Fruit fly (Drosophila melanogaster) whole organism, adult: ENCODE results near the gene CG13005.
A peak's percentile ranks its signal among the peaks of the same experiment; 100 is the strongest.

Source experiments
- CG33017 ChIP-seq: fragments of 200-800 bp; sonication (Bioruptor generic); optimal IDR thresholded peaks from 2 replicates; lab custom pipeline; 2018; ENCODE audit warnings: missing biosample characterization, mild to moderate bottlenecking, missing genetic modification characterization, moderate library complexity
- CG5204 ChIP-seq: fragments of 200-800 bp; sonication (Bioruptor generic); optimal IDR thresholded peaks from 2 replicates; lab custom pipeline; 2016; ENCODE audit warnings: missing biosample characterization, missing genetic modification characterization
- CG7045 ChIP-seq: fragments of 200-800 bp; sonication (Bioruptor generic); optimal IDR thresholded peaks from 2 replicates; lab custom pipeline; 2017; ENCODE audit warnings: missing biosample characterization, mild to moderate bottlenecking, missing genetic modification characterization
- CG7101 ChIP-seq: fragments of 200-800 bp; sonication (Bioruptor generic); optimal IDR thresholded peaks from 2 replicates; lab custom pipeline; 2018; ENCODE audit warnings: missing biosample characterization, mild to moderate bottlenecking, missing genetic modification characterization, moderate library complexity
- Clk ChIP-seq: fragments of 200-800 bp; sonication (Bioruptor generic); optimal IDR thresholded peaks from 2 replicates; lab custom pipeline; 2017; ENCODE audit warnings: missing biosample characterization, missing genetic modification characterization
- Hr96 ChIP-seq: fragments of 200-800 bp; sonication (Bioruptor generic); optimal IDR thresholded peaks from 2 replicates; lab custom pipeline; 2016; ENCODE audit warnings: missing biosample characterization, missing genetic modification characterization
- Mnt ChIP-seq: fragments of 200-800 bp; sonication (Bioruptor generic); optimal IDR thresholded peaks from 2 replicates; lab custom pipeline; 2016; ENCODE audit warnings: missing biosample characterization, mild to moderate bottlenecking, missing genetic modification characterization
- bab1 ChIP-seq: fragments of 200-800 bp; sonication (Bioruptor generic); optimal IDR thresholded peaks from 3 replicates; lab custom pipeline; 2019; ENCODE audit warnings: missing biosample characterization, mild to moderate bottlenecking, missing genetic modification characterization, moderate library complexity
- cic ChIP-seq: fragments of 200-800 bp; sonication (Bioruptor generic); optimal IDR thresholded peaks from 2 replicates; lab custom pipeline; 2017; ENCODE audit warnings: missing biosample characterization, mild to moderate bottlenecking, missing genetic modification characterization, moderate library complexity
- kay ChIP-seq: fragments of 200-800 bp; sonication (Bioruptor generic); peaks from one replicate; lab custom pipeline; 2016; ENCODE audit warnings: missing biosample characterization, missing genetic modification characterization, borderline replicate concordance
- pad ChIP-seq: fragments of 200-800 bp; sonication (Bioruptor generic); optimal IDR thresholded peaks from 3 replicates; lab custom pipeline; 2017; ENCODE audit warnings: missing biosample characterization, missing genetic modification characterization, mild to moderate bottlenecking, moderate library complexity, missing genetic modification reagents
- tj ChIP-seq: fragments of 200-800 bp; sonication (Bioruptor generic); optimal IDR thresholded peaks from 3 replicates; lab custom pipeline; 2017; ENCODE audit warnings: missing biosample characterization, mild to moderate bottlenecking, missing genetic modification characterization, moderate library complexity
- toe ChIP-seq: fragments of 200-800 bp; sonication (Bioruptor generic); optimal IDR thresholded peaks from 2 replicates; lab custom pipeline; 2016; ENCODE audit warnings: missing biosample characterization, missing genetic modification characterization

DNA sequence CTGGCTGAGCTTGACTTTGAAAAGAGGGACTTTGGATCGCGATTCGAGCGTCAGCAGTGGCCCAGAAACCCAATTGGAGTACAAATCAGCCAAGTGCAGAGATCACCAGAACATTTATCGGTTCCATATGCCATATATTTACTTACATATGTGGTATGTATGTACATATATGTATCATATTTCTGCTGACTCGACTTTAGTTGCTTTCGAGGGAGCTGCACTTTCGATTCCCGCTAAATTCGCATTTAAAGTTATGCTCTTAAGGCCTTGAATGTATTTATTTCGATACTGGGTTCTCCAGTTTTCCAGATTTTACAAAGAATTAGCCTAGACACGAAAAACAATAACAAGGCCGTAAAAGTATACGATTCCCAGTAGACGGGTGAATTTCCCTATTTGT, 28.4 kb downstream of the CG13005 start:
- TF ChIP-seq toe (GFP tag; lab: Kevin White, UChicago) (no peak), Clk (GFP tag; lab: Kevin White, UChicago) (no peak), cic (GFP tag; lab: Kevin White, UChicago) (no peak), bab1 (GFP tag; lab: Kevin White, UChicago) (no peak), CG7101 (tag; lab: Kevin White, UChicago) (no peak), CG33017 (tag; lab: Kevin White, UChicago) (no peak), kay (GFP tag; lab: Kevin White, UChicago) (no peak), Mnt (no peak), pad (GFP tag; lab: Kevin White, UChicago) (no peak), CG5204 (GFP tag; lab: Kevin White, UChicago) (no peak), CG7045 (GFP tag; lab: Kevin White, UChicago) (no peak), Hr96 (GFP tag; lab: Kevin White, UChicago) (no peak), tj (GFP tag; lab: Kevin White, UChicago) (peak; percentile 97)
